Fruit fly (Drosophila melanogaster) whole organism: ENCODE measurements around the gene bi.

Experiments used
- CG8478 ChIP-seq: fragments of >200 bp; optimal IDR thresholded peaks from 2 replicates; lab custom pipeline; 2018; ENCODE audit warnings: inconsistent platforms
- pan ChIP-seq: fragments of >200 bp; optimal IDR thresholded peaks from 2 replicates; lab custom pipeline; 2017

- TF ChIP-seq pan = no peak
- TF ChIP-seq CG8478 (lab: Kevin White, UChicago) = no peak
Measured at dm6 chrX:4529909-4530308, 117.3 kb downstream of the bi start, which contains the start of gene CG3556.
